Worm (Caenorhabditis elegans) whole organism, L4 larva: ENCODE results near the gene K10G4.5.

ENCODE experiments used
- ceh-82 ChIP-seq: sonication (generic microtip); optimal IDR thresholded peaks from 2 replicates; lab custom pipeline; 2017; ENCODE audit warnings: missing biosample characterization, missing genetic modification characterization
- ces-1 ChIP-seq: fragments of 150-350 bp; sonication (generic microtip); optimal IDR thresholded peaks from 4 replicates; lab custom pipeline; 2014; ENCODE audit warnings: missing biosample characterization, missing genetic modification reagents, missing genetic modification characterization
- lsy-2 ChIP-seq, 2 experiments: fragments of 150-350 bp in 1 of 2; sonication (generic microtip) in 1 of 2; optimal IDR thresholded peaks; 2 replicates each; lab custom pipeline; 2014 to 2017; ENCODE audit warnings: missing biosample characterization in 2 of 2, missing genetic modification characterization in 2 of 2
- nhr-237 ChIP-seq: sonication (generic microtip); optimal IDR thresholded peaks from 2 replicates; lab custom pipeline; 2017; ENCODE audit warnings: missing biosample characterization, missing genetic modification characterization

ce11 chrV:17258868-17259267 is 42.4 kb downstream of the K10G4.5 start, which contains the start of gene fbxa-85:
- TF ChIP-seq lsy-2 (tag; optimal IDR thresholded peaks at IDR 0.05; lab: Kevin White, UChicago) (no peak), nhr-237 (tag; lab: Kevin White, UChicago) (no peak), ceh-82 (tag; lab: Kevin White, UChicago) (no peak), ces-1 (GFP tag; lab: Kevin White, UChicago) (no peak)
